Fruit fly (Drosophila melanogaster) whole organism, embryonic: ENCODE results near the gene Vti1b.

Experiments used
- Asciz ChIP-seq: fragments of 200-800 bp; sonication (Bioruptor generic); optimal IDR thresholded peaks from 2 replicates; lab custom pipeline; 2017; ENCODE audit warnings: missing biosample characterization, mild to moderate bottlenecking, missing genetic modification characterization, missing genetic modification reagents
- B-H2 ChIP-seq: fragments of 200-800 bp; sonication (Bioruptor generic); optimal IDR thresholded peaks from 2 replicates; lab custom pipeline; 2018; ENCODE audit warnings: missing biosample characterization, mild to moderate bottlenecking, missing genetic modification characterization
- Bdp1 ChIP-seq: fragments of 200-800 bp; sonication (Bioruptor generic); optimal IDR thresholded peaks from 3 replicates; lab custom pipeline; 2016; ENCODE audit warnings: missing biosample characterization, missing genetic modification characterization
- Bteb2 ChIP-seq: fragments of 200-800 bp; sonication (Bioruptor generic); optimal IDR thresholded peaks from 2 replicates; lab custom pipeline; 2016; ENCODE audit warnings: missing biosample characterization, missing genetic modification characterization
- C15 ChIP-seq: fragments of 200-800 bp; sonication (Bioruptor generic); IDR thresholded peaks from 3 replicates; pipeline ENCODE4 v1.3.6; 2022; ENCODE audit warnings: missing biosample characterization, missing genetic modification characterization
- CG10959 ChIP-seq: fragments of 200-800 bp; sonication (Bioruptor generic); IDR thresholded peaks from 2 replicates; pipeline ENCODE4 v1.3.6; 2022; ENCODE audit warnings: missing biosample characterization, missing genetic modification characterization
- CG11398 ChIP-seq: fragments of 200-800 bp; sonication (Bioruptor generic); optimal IDR thresholded peaks from 2 replicates; lab custom pipeline; 2016; ENCODE audit warnings: missing biosample characterization, missing genetic modification characterization
- CG11456 ChIP-seq: fragments of 200-800 bp; sonication (Bioruptor generic); IDR thresholded peaks from 3 replicates; pipeline ENCODE4 v1.3.6; 2022; ENCODE audit warnings: missing biosample characterization, missing genetic modification characterization
- CG12071 ChIP-seq: fragments of 200-800 bp; sonication (Bioruptor generic); optimal IDR thresholded peaks from 3 replicates; lab custom pipeline; 2018; ENCODE audit warnings: missing biosample characterization, mild to moderate bottlenecking, missing genetic modification characterization
- CG12299 ChIP-seq: fragments of 200-800 bp; sonication (Bioruptor generic); optimal IDR thresholded peaks from 2 replicates; lab custom pipeline; 2018; ENCODE audit warnings: missing biosample characterization, mild to moderate bottlenecking, missing genetic modification characterization
- CG12659 ChIP-seq: fragments of 200-800 bp; sonication (Bioruptor generic); optimal IDR thresholded peaks from 3 replicates; lab custom pipeline; 2017; ENCODE audit warnings: mild to moderate bottlenecking, missing biosample characterization, missing genetic modification reagents, missing genetic modification characterization
- CG12744 ChIP-seq: fragments of 200-800 bp; sonication (Bioruptor generic); optimal IDR thresholded peaks from 2 replicates; lab custom pipeline; 2016; ENCODE audit warnings: missing biosample characterization, missing genetic modification characterization
- CG15601 ChIP-seq: fragments of 200-800 bp; sonication (Bioruptor generic); optimal IDR thresholded peaks from 3 replicates; lab custom pipeline; 2019; ENCODE audit warnings: missing biosample characterization, mild to moderate bottlenecking, missing genetic modification characterization, moderate library complexity
- CG17328 ChIP-seq: fragments of 200-800 bp; sonication (Bioruptor generic); IDR thresholded peaks from 2 replicates; pipeline ENCODE4 v1.3.6; 2022; ENCODE audit warnings: missing biosample characterization, missing genetic modification characterization
- CG17802 ChIP-seq: fragments of 200-800 bp; sonication (Bioruptor generic); optimal IDR thresholded peaks from 2 replicates; lab custom pipeline; 2018; ENCODE audit warnings: missing biosample characterization, mild to moderate bottlenecking, missing genetic modification characterization, moderate library complexity
- CG1832 ChIP-seq: fragments of 200-800 bp; sonication (Bioruptor generic); optimal IDR thresholded peaks from 2 replicates; lab custom pipeline; 2017; ENCODE audit warnings: missing biosample characterization, mild to moderate bottlenecking, missing genetic modification characterization, inconsistent platforms
- CG2129 ChIP-seq: fragments of 200-800 bp; sonication (Bioruptor generic); IDR thresholded peaks from 2 replicates; pipeline ENCODE4 v1.3.6; 2022; ENCODE audit warnings: missing biosample characterization, missing genetic modification characterization; ENCODE audit not compliant: partially characterized antibody
- CG2712 ChIP-seq: fragments of 200-800 bp; optimal IDR thresholded peaks from 3 replicates; lab custom pipeline; 2019; ENCODE audit warnings: missing biosample characterization, mild to moderate bottlenecking, missing genetic modification characterization, moderate library complexity
- CG42726 ChIP-seq: fragments of 200-800 bp; sonication (Bioruptor generic); IDR thresholded peaks from 2 replicates; pipeline ENCODE4 v1.3.6; 2022; ENCODE audit warnings: missing biosample characterization, missing genetic modification characterization; ENCODE audit not compliant: partially characterized antibody
- CG6272 ChIP-seq: fragments of 200-800 bp; sonication (Bioruptor generic); IDR thresholded peaks from 2 replicates; pipeline ENCODE4 v1.3.6; 2022; ENCODE audit warnings: missing biosample characterization, missing genetic modification characterization
- CG7271 ChIP-seq: fragments of 200-800 bp; sonication (Bioruptor generic); optimal IDR thresholded peaks from 2 replicates; lab custom pipeline; 2018; ENCODE audit warnings: missing biosample characterization, mild to moderate bottlenecking, missing genetic modification characterization, moderate library complexity
- CG7357 ChIP-seq: fragments of 200-800 bp; sonication (Bioruptor generic); IDR thresholded peaks from 3 replicates; pipeline ENCODE4 v1.3.6; 2022; ENCODE audit warnings: missing biosample characterization, missing genetic modification characterization
- CG8281 ChIP-seq: fragments of 200-800 bp; sonication (Bioruptor generic); optimal IDR thresholded peaks from 2 replicates; lab custom pipeline; 2018; ENCODE audit warnings: missing biosample characterization, mild to moderate bottlenecking, missing genetic modification characterization, moderate library complexity
- Dbx ChIP-seq: fragments of 200-800 bp; sonication (Bioruptor generic); IDR thresholded peaks from 3 replicates; pipeline ENCODE4 v1.3.6; 2022; ENCODE audit warnings: missing biosample characterization, missing genetic modification characterization
- ERR ChIP-seq: fragments of 200-800 bp; sonication (Bioruptor generic); optimal IDR thresholded peaks from 2 replicates; lab custom pipeline; 2016; ENCODE audit warnings: missing biosample characterization, missing genetic modification characterization
- Elba2 ChIP-seq: fragments of 200-800 bp; sonication (Bioruptor generic); optimal IDR thresholded peaks from 3 replicates; lab custom pipeline; 2016; ENCODE audit warnings: missing biosample characterization, missing genetic modification characterization
- H2.0 ChIP-seq: fragments of 200-800 bp; sonication (Bioruptor generic); IDR thresholded peaks from 2 replicates; pipeline ENCODE4 v1.3.6; 2022; ENCODE audit warnings: missing biosample characterization, missing genetic modification characterization
- HLH4C ChIP-seq: fragments of 200-800 bp; sonication (Bioruptor generic); IDR thresholded peaks from 3 replicates; pipeline ENCODE4 v1.3.6; 2022; ENCODE audit warnings: missing biosample characterization, missing genetic modification characterization; ENCODE audit not compliant: partially characterized antibody
- HLHmδ ChIP-seq: fragments of 200-800 bp; sonication (Bioruptor generic); optimal IDR thresholded peaks from 2 replicates; lab custom pipeline; 2018; ENCODE audit warnings: missing biosample characterization, mild to moderate bottlenecking, missing genetic modification characterization, moderate library complexity
- Lpt ChIP-seq: fragments of >200 bp; optimal IDR thresholded peaks from 2 replicates; lab custom pipeline; 2018; ENCODE audit warnings: missing biosample characterization, missing genetic modification characterization
- MTF-1 ChIP-seq: fragments of 200-800 bp; sonication (Bioruptor generic); optimal IDR thresholded peaks from 2 replicates; lab custom pipeline; 2018; ENCODE audit warnings: missing biosample characterization, mild to moderate bottlenecking, missing genetic modification characterization, borderline replicate concordance
- Xrp1 ChIP-seq: fragments of 200-800 bp; sonication (Bioruptor generic); IDR thresholded peaks from 2 replicates; pipeline ENCODE4 v1.3.6; 2022; ENCODE audit warnings: missing biosample characterization, missing genetic modification characterization
- al ChIP-seq: fragments of 200-800 bp; sonication (Bioruptor generic); IDR thresholded peaks from 2 replicates; pipeline ENCODE4 v1.3.6; 2022; ENCODE audit warnings: missing biosample characterization, missing genetic modification characterization
- btn ChIP-seq: fragments of 200-800 bp; sonication (Bioruptor generic); optimal IDR thresholded peaks from 2 replicates; lab custom pipeline; 2016; ENCODE audit warnings: missing biosample characterization, missing genetic modification characterization
- cas ChIP-seq: fragments of 200-800 bp; sonication (Bioruptor generic); IDR thresholded peaks from 2 replicates; pipeline ENCODE4 v1.3.6; 2022; ENCODE audit warnings: missing biosample characterization, missing genetic modification characterization
- cato ChIP-seq: fragments of 200-800 bp; sonication (Bioruptor generic); optimal IDR thresholded peaks from 2 replicates; lab custom pipeline; 2016; ENCODE audit warnings: missing biosample characterization, missing genetic modification characterization, borderline replicate concordance
- corto ChIP-seq: fragments of 200-800 bp; sonication (Bioruptor generic); optimal IDR thresholded peaks from 2 replicates; lab custom pipeline; 2016; ENCODE audit warnings: missing biosample characterization, mild to moderate bottlenecking, missing genetic modification characterization, moderate library complexity
- crp ChIP-seq, 2 experiments: fragments of 200-800 bp; sonication (Bioruptor generic); optimal IDR thresholded peaks; 2 replicates in 1 of 2; 3 replicates in 1 of 2; lab custom pipeline; 2017; ENCODE audit warnings: missing biosample characterization in 2 of 2, missing genetic modification characterization in 2 of 2, mild to moderate bottlenecking in 1 of 2, moderate library complexity in 1 of 2
- kni ChIP-seq: fragments of 200-800 bp; sonication (Bioruptor generic); optimal IDR thresholded peaks from 3 replicates; lab custom pipeline; 2017; ENCODE audit warnings: mild to moderate bottlenecking, missing biosample characterization, missing genetic modification reagents, missing genetic modification characterization
- knrl ChIP-seq: fragments of 200-800 bp; sonication (Bioruptor generic); IDR thresholded peaks from 3 replicates; pipeline ENCODE4 v1.3.6; 2022; ENCODE audit warnings: missing biosample characterization, missing genetic modification characterization; ENCODE audit not compliant: partially characterized antibody
- pan ChIP-seq, 4 experiments: fragments of >200 bp in 3 of 4; fragments of 200-800 bp in 1 of 4; sonication (Bioruptor generic) in 1 of 4; optimal IDR thresholded peaks in 3 of 4; IDR thresholded peaks in 1 of 4; 2 replicates each; pipeline versions ENCODE4 v1.3.6 to Lab custom; 2017 to 2022; ENCODE audit warnings: missing biosample characterization in 2 of 4, missing genetic modification characterization in 2 of 4, mixed read lengths in 1 of 4
- prd ChIP-seq, 3 experiments: fragments of >200 bp in 2 of 3; fragments of 200-800 bp in 1 of 3; sonication (Bioruptor generic) in 1 of 3; optimal IDR thresholded peaks in 2 of 3; IDR thresholded peaks in 1 of 3; 2 replicates in 2 of 3; 3 replicates in 1 of 3; pipeline versions ENCODE4 v1.3.6 to Lab custom; 2017 to 2022; ENCODE audit warnings: missing biosample characterization in 1 of 3, missing genetic modification characterization in 1 of 3
- pzg ChIP-seq: fragments of 200-800 bp; sonication (Bioruptor generic); optimal IDR thresholded peaks from 3 replicates; lab custom pipeline; 2018; ENCODE audit warnings: missing biosample characterization, mild to moderate bottlenecking, missing genetic modification characterization, moderate library complexity
- sob ChIP-seq: fragments of 200-800 bp; sonication (Bioruptor generic); IDR thresholded peaks from 2 replicates; pipeline ENCODE4 v1.3.6; 2022; ENCODE audit warnings: missing biosample characterization, missing genetic modification characterization
- tna ChIP-seq: fragments of 200-800 bp; sonication (Bioruptor generic); IDR thresholded peaks from 2 replicates; pipeline ENCODE4 v1.3.6; 2022; ENCODE audit warnings: missing biosample characterization, missing genetic modification characterization; ENCODE audit not compliant: partially characterized antibody
- zen2 ChIP-seq: fragments of 200-800 bp; sonication (Bioruptor generic); IDR thresholded peaks from 3 replicates; pipeline ENCODE4 v1.3.6; 2022; ENCODE audit warnings: missing biosample characterization, missing genetic modification characterization; ENCODE audit not compliant: partially characterized antibody

Gene Vti1b

DNA sequence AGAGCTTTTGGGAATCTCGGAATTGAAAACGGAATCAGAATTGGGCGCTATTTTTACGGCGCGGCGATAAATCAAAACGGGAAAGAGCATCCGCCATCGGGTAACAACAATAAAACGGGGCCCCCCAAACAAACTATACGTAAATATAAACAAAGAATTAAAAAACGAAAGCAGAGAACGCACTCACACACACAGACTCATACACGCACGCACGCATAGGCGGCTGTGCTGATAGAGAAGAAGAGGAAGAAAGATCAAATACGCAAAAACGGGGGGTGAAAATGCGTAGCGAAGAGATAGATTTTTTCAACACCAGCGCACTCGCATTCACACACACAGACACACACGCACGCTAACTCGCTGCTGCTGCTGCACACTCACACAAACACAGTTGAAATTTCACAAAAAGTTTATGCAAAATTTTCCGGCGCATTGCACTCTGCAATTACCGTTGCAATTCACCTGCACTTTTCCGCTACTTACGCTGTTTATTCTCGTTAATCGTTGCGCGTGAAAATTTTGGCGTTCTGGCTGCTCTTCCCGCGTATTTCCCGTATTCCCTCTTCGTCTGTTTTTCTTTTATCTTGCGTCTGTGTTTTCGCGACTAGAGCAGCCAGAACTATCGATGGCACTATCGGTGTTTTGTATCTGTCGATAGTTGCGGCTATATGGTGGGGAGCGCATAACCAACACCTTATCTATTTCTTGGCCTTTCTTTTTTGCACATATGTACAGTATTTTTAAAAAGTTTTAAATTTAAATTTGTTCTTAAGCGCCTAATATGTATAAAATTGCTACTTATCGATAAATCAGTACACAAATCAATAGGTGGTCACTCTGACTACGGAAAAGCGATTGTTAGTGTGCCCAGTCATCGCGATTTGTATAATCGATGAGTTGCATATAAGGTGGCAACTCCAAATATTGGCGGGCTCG, 15.8 kb downstream of the Vti1b start, which contains the start of gene CG31122 (continued):
- TF ChIP-seq knrl (GFP tag; lab: Robert Waterston, UW) (peak; percentile 96), crp (GFP tag; optimal IDR thresholded peaks at IDR 0.05; lab: Kevin White, UChicago) (peak in 1 of 2 experiments; percentile 19), CG6272 (no peak), CG12299 (tag; lab: Kevin White, UChicago) (no peak), CG7271 (tag; lab: Kevin White, UChicago) (no peak), CG12744 (GFP tag; lab: Kevin White, UChicago) (peak; percentile 30), al (GFP tag; lab: Robert Waterston, UW) (peak; percentile 50; the same call in 1 of the 2 replicates), B-H2 (GFP tag; lab: Kevin White, UChicago) (peak; percentile 47), Bdp1 (GFP tag; lab: Kevin White, UChicago) (peak; percentile 20), Xrp1 (GFP tag; lab: Robert Waterston, UW) (0 out of 2 replicates have a peak, but pooled peaks have one; percentile 37), btn (GFP tag; lab: Kevin White, UChicago) (no peak), sob (GFP tag; lab: Robert Waterston, UW) (peak; percentile 14; the same call in 1 of the 2 replicates), CG2129 (peak; percentile 98), CG42726 (GFP tag; lab: Robert Waterston, UW) (peak; percentile 72), CG11398 (GFP tag; lab: Kevin White, UChicago) (peak; percentile 28), cas (GFP tag; lab: Robert Waterston, UW) (no peak), CG15601 (tag; lab: Kevin White, UChicago) (peak; percentile 61), CG17328 (GFP tag; lab: Robert Waterston, UW) (no peak), Asciz (GFP tag; lab: Kevin White, UChicago) (no peak), CG8281 (tag; lab: Kevin White, UChicago) (no peak), tna (GFP tag; lab: Robert Waterston, UW) (peak; percentile 94), HLHmδ (GFP tag; lab: Kevin White, UChicago) (no peak), zen2 (GFP tag; lab: Robert Waterston, UW) (peak; percentile 97), Dbx (GFP tag; lab: Robert Waterston, UW) (no peak), C15 (GFP tag; lab: Robert Waterston, UW) (no peak), ERR (GFP tag; lab: Kevin White, UChicago) (peak; percentile 14), CG7357 (GFP tag; lab: Robert Waterston, UW) (no peak), CG10959 (GFP tag; lab: Robert Waterston, UW) (no peak), corto (GFP tag; lab: Kevin White, UChicago) (no peak), CG12071 (GFP tag; lab: Kevin White, UChicago) (no peak), CG11456 (GFP tag; lab: Robert Waterston, UW) (no peak), Elba2 (GFP tag; lab: Kevin White, UChicago) (no peak), kni (GFP tag; lab: Kevin White, UChicago) (no peak), CG12659 (peak; percentile 56), Bteb2 (GFP tag; lab: Kevin White, UChicago) (peak; percentile 50), CG1832 (GFP tag; lab: Kevin White, UChicago) (no peak), MTF-1 (GFP tag; lab: Kevin White, UChicago) (no peak), pan (optimal IDR thresholded peaks at IDR 0.05; lab: Kevin White, UChicago) (no peak), pan (GFP tag; optimal IDR thresholded peaks at IDR 0.05 in 1 of 2, IDR thresholded peaks at IDR 0.05 in 1 of 2) (no peak), H2.0 (GFP tag; lab: Robert Waterston, UW) (no peak), CG2712 (tag; lab: Kevin White, UChicago) (peak; percentile 49), HLH4C (peak; percentile 97), cato (GFP tag; lab: Kevin White, UChicago) (no peak), CG17802 (tag; lab: Kevin White, UChicago) (no peak), pzg (GFP tag; lab: Kevin White, UChicago) (peak; percentile 87), Lpt (GFP tag; lab: Kevin White, UChicago) (peak; percentile 39), prd (optimal IDR thresholded peaks at IDR 0.05; lab: Kevin White, UChicago) (no peak), prd (GFP tag; IDR thresholded peaks at IDR 0.05; lab: Robert Waterston, UW) (peak; percentile 59; the same call in 2 of the 3 replicates)
